Fruit fly (Drosophila melanogaster) whole organism, pupa: ENCODE results near the gene CG17327.

ENCODE experiments used
- CG10348 ChIP-seq: fragments of 200-800 bp; sonication (Bioruptor generic); IDR thresholded peaks from 2 replicates; pipeline ENCODE4 v1.3.6; 2022; ENCODE audit warnings: missing biosample characterization, missing genetic modification characterization
- CG12605 ChIP-seq: fragments of 200-800 bp; sonication (Bioruptor generic); IDR thresholded peaks from 2 replicates; pipeline ENCODE4 v1.3.6; 2022; ENCODE audit warnings: missing biosample characterization, missing genetic modification characterization
- CG13204 ChIP-seq: fragments of 200-800 bp; sonication (Bioruptor generic); optimal IDR thresholded peaks from 2 replicates; lab custom pipeline; 2018; ENCODE audit warnings: missing biosample characterization, mild to moderate bottlenecking, missing genetic modification characterization, moderate library complexity
- CG14655 ChIP-seq: fragments of 200-800 bp; sonication (Bioruptor generic); optimal IDR thresholded peaks from 3 replicates; lab custom pipeline; 2017; ENCODE audit warnings: mild to moderate bottlenecking, missing biosample characterization, missing genetic modification reagents, missing genetic modification characterization
- CG15710 ChIP-seq: fragments of 200-800 bp; sonication (Bioruptor generic); optimal IDR thresholded peaks from 2 replicates; lab custom pipeline; 2018; ENCODE audit warnings: missing biosample characterization, mild to moderate bottlenecking, missing genetic modification characterization, moderate library complexity
- CG17806 ChIP-seq: fragments of 200-800 bp; sonication (Bioruptor generic); optimal IDR thresholded peaks from 2 replicates; lab custom pipeline; 2018; ENCODE audit warnings: missing biosample characterization, mild to moderate bottlenecking, missing genetic modification characterization, moderate library complexity
- CG32121 ChIP-seq: fragments of 200-800 bp; sonication (Bioruptor generic); IDR thresholded peaks from 2 replicates; pipeline ENCODE4 v1.3.6; 2022; ENCODE audit warnings: missing biosample characterization, missing genetic modification characterization
- CG34367 ChIP-seq: fragments of 200-800 bp; sonication (Bioruptor generic); optimal IDR thresholded peaks from 2 replicates; lab custom pipeline; 2018; ENCODE audit warnings: missing biosample characterization, mild to moderate bottlenecking, missing genetic modification characterization
- CG4496 ChIP-seq: fragments of 200-800 bp; sonication (Bioruptor generic); IDR thresholded peaks from 3 replicates; pipeline ENCODE4 v1.3.6; 2022; ENCODE audit warnings: missing biosample characterization, missing genetic modification characterization
- CG8159 ChIP-seq: fragments of 200-800 bp; sonication (Bioruptor generic); optimal IDR thresholded peaks from 3 replicates; lab custom pipeline; 2018; ENCODE audit warnings: missing biosample characterization, mild to moderate bottlenecking, missing genetic modification characterization, moderate library complexity
- CG8301 ChIP-seq: fragments of 200-800 bp; sonication (Bioruptor generic); optimal IDR thresholded peaks from 2 replicates; lab custom pipeline; 2018; ENCODE audit warnings: missing biosample characterization, mild to moderate bottlenecking, missing genetic modification characterization
- CG9948 ChIP-seq: fragments of 200-800 bp; sonication (Bioruptor generic); optimal IDR thresholded peaks from 2 replicates; lab custom pipeline; 2018; ENCODE audit warnings: missing biosample characterization, mild to moderate bottlenecking, missing genetic modification characterization, moderate library complexity
- D1 ChIP-seq: fragments of 200-800 bp; sonication (Bioruptor generic); optimal IDR thresholded peaks from 2 replicates; lab custom pipeline; 2018; ENCODE audit warnings: missing biosample characterization, mild to moderate bottlenecking, missing genetic modification characterization, moderate library complexity
- EcR ChIP-seq: fragments of 200-800 bp; sonication (Bioruptor generic); optimal IDR thresholded peaks from 3 replicates; lab custom pipeline; 2019; ENCODE audit warnings: missing biosample characterization, missing genetic modification characterization, mild to moderate bottlenecking, moderate library complexity, missing genetic modification reagents
- Ets98B ChIP-seq: fragments of 200-800 bp; sonication (Bioruptor generic); IDR thresholded peaks from 2 replicates; pipeline ENCODE4 v1.3.6; 2022; ENCODE audit warnings: missing biosample characterization, missing genetic modification characterization
- Pif1A ChIP-seq: fragments of 200-800 bp; sonication (Bioruptor generic); optimal IDR thresholded peaks from 3 replicates; lab custom pipeline; 2016; ENCODE audit warnings: missing biosample characterization, missing genetic modification characterization
- Pif1B ChIP-seq: fragments of 200-800 bp; sonication (Bioruptor generic); optimal IDR thresholded peaks from 3 replicates; lab custom pipeline; 2016; ENCODE audit warnings: missing biosample characterization, missing genetic modification characterization
- Snoo ChIP-seq: fragments of 200-800 bp; sonication (Bioruptor generic); optimal IDR thresholded peaks from 3 replicates; lab custom pipeline; 2017; ENCODE audit warnings: missing biosample characterization, mild to moderate bottlenecking, missing genetic modification characterization, inconsistent platforms
- fd96Ca ChIP-seq: fragments of 200-800 bp; sonication (Bioruptor generic); IDR thresholded peaks from 3 replicates; pipeline ENCODE4 v1.3.6; 2022; ENCODE audit warnings: missing biosample characterization, missing genetic modification characterization
- gl ChIP-seq: fragments of 200-800 bp; sonication (Bioruptor generic); optimal IDR thresholded peaks from 2 replicates; lab custom pipeline; 2018; ENCODE audit warnings: missing biosample characterization, mild to moderate bottlenecking, missing genetic modification characterization
- rn ChIP-seq: fragments of 200-800 bp; sonication (Bioruptor generic); IDR thresholded peaks from 2 replicates; pipeline ENCODE4 v1.3.6; 2022; ENCODE audit warnings: missing biosample characterization, missing genetic modification characterization

Gene CG17327

dm6 chr3R:12998234-12998591 lies 687 bp upstream of the CG17327 start:
- TF ChIP-seq CG17806 (tag; lab: Kevin White, UChicago) (no peak), CG15710 (tag; lab: Kevin White, UChicago) (no peak), CG9948 (no peak), CG34367 (tag; lab: Kevin White, UChicago) (no peak), CG10348 (GFP tag; lab: Robert Waterston, UW) (no peak), CG8159 (tag; lab: Kevin White, UChicago) (no peak), EcR (GFP tag; lab: Kevin White, UChicago) (no peak)

- TF ChIP-seq Ets98B (GFP tag; lab: Robert Waterston, UW) (no peak), CG9948 (no peak), gl (no peak), CG8301 (tag; lab: Kevin White, UChicago) (no peak), Snoo (tag; lab: Kevin White, UChicago) (no peak), CG12605 (GFP tag; lab: Robert Waterston, UW) (no peak), CG14655 (no peak), CG17806 (tag; lab: Kevin White, UChicago) (no peak)
Observed at dm6 chr3R:12995522-12995921, 2.0 kb downstream of the CG17327 start, which contains the start of gene CG7488. Gene CG7488 (plus strand): TSS chr3R:12995620.

DNA sequence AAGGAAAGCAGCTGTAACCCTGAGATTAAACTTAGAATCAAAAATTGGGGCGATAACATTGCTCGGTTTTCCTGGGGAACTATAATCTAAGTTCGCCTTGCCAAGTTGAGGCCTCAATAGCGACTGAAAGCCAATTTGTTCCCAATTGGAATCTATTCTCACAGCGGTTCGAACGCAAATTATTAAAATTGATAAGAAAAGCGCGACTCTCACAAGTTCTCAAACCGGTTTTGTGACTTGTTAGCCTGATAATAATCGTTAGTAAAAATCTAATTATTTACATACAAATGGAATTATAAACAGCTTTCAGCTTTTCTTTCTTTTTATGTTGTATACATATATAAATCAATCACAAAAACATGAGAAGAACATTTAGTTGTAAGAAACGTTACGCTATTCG lies 2.5 kb downstream of the CG17327 start, which contains the start of gene yellow-f2:
yellow-f2 (minus strand) TSS at position 101 of the 400 bp plus-strand sequence.
- no peak for TF ChIP-seq CG10348 (GFP tag; lab: Robert Waterston, UW)
- TF ChIP-seq rn (GFP tag; lab: Robert Waterston, UW), result no peak

DNA sequence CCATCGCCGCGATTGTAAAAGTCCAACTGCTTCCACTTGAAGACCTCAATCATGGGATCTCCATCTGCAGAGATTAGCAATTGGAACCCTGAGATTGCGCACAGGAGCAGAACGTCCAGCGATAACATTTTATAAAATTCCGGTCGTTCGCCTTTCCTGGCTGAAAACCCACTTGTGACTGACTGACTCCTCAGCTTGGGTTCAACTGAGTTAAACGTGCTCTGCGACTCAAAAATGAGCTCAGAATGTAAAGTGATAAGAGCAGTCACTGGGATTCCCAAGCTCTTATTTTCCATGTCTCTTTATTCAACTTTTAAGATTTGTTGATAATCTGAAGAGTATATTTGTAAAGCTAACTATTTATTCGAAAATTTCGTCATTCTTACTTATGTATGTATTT lies 4.5 kb downstream of the CG17327 start, which contains the start of gene yellow-f:
yellow-f (minus strand) TSS at position 184 of the 400 bp plus-strand sequence.
- TF ChIP-seq rn (GFP tag; lab: Robert Waterston, UW) (no peak), EcR (GFP tag; lab: Kevin White, UChicago) (peak; percentile 92)

DNA sequence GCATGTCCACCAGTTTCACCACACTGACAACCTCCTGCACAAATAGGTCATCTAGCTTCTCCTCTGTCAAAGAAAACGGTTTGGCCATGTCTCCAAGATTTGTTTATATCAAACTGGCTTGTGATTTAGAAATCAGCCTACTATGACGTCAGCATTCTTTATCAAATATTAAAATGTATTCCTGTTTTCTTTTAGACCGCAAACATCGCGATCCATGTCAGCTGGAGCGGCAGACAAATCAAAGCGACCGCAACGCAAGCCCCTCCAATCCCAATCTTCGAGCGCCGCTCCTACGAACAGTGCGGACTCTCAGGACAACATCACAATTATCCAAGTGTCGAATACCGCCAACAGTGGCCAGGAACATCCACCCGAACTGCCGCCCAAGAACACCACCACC lies 9.1 kb downstream of the CG17327 start, which contains the start of gene CG14383:
CG14383 (minus strand) TSS at position 101 of the 400 bp plus-strand sequence.
- TF ChIP-seq CG12605 (GFP tag; lab: Robert Waterston, UW), result no peak
- no peak for TF ChIP-seq EcR (GFP tag; lab: Kevin White, UChicago)
- TF ChIP-seq CG8301 (tag; lab: Kevin White, UChicago), result no peak
- no peak for TF ChIP-seq Ets98B (GFP tag; lab: Robert Waterston, UW)
- no peak for TF ChIP-seq rn (GFP tag; lab: Robert Waterston, UW)
- no peak for TF ChIP-seq CG10348 (GFP tag; lab: Robert Waterston, UW)
- no peak for TF ChIP-seq CG9948
- TF ChIP-seq gl, result no peak
- no peak for TF ChIP-seq Pif1B (GFP tag; lab: Kevin White, UChicago)
- no peak for TF ChIP-seq fd96Ca (GFP tag; lab: Robert Waterston, UW)
- TF ChIP-seq CG4496 (GFP tag; lab: Robert Waterston, UW), result no peak
- TF ChIP-seq D1, result no peak
- no peak for TF ChIP-seq CG17806 (tag; lab: Kevin White, UChicago)
- no peak for TF ChIP-seq Snoo (tag; lab: Kevin White, UChicago)

DNA sequence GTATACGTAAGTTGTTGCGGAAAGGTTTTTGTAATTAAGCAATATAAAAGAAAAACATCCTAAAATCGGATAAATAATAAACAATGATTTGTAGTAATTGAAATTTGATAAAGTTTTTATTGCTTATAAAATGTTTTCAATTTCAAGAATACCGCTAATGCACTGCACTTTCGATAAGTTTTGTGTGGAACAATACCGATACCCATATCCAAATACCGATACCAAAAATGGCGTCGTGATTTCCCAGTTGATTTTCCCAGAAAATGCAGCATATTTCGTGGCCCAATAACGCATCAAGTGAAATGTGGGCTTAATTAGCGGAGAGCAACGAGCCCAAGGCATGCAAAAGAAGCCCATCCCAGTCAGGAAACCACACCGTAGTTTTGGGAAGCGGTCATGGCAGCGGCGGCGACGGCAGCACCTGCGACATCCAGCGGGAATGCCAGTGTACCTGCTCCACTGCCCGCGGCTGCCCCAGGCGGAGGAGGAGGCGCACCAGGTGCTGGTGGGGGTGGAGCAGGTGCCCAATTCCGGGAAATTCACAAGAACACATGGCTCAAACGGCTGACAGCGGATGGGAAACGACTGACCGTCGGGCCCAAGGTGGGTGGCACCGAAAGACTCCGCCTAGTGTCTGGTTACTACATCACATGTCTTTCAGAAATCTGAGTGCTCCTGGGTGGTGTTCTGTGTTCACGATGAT lies 11.5 kb downstream of the CG17327 start, which contains the start of gene CG31342:
CG31342 (plus strand) TSS at position 214 of the 703 bp plus-strand sequence.
- TF ChIP-seq fd96Ca (GFP tag; lab: Robert Waterston, UW), result no peak
- TF ChIP-seq D1, result no peak
- peak; percentile 38 for TF ChIP-seq CG9948
- no peak for TF ChIP-seq EcR (GFP tag; lab: Kevin White, UChicago)
- TF ChIP-seq Snoo (tag; lab: Kevin White, UChicago), result peak; percentile 6
- TF ChIP-seq CG32121 (GFP tag; lab: Robert Waterston, UW), result peak; percentile 27; the same call in 1 of the 2 replicates
- no peak for TF ChIP-seq CG12605 (GFP tag; lab: Robert Waterston, UW)
- no peak for TF ChIP-seq CG13204 (GFP tag; lab: Kevin White, UChicago)
- TF ChIP-seq CG14655, result no peak
- TF ChIP-seq Pif1A, result no peak
- TF ChIP-seq Ets98B (GFP tag; lab: Robert Waterston, UW), result no peak; the same call in 1 of the 2 replicates
- TF ChIP-seq CG34367 (tag; lab: Kevin White, UChicago), result no peak
- no peak for TF ChIP-seq CG10348 (GFP tag; lab: Robert Waterston, UW)
- TF ChIP-seq gl, result no peak
- no peak for TF ChIP-seq CG8159 (tag; lab: Kevin White, UChicago)
- no peak for TF ChIP-seq Pif1B (GFP tag; lab: Kevin White, UChicago)
- TF ChIP-seq CG15710 (tag; lab: Kevin White, UChicago), result peak; percentile 34
- no peak for TF ChIP-seq rn (GFP tag; lab: Robert Waterston, UW)
- no peak for TF ChIP-seq CG8301 (tag; lab: Kevin White, UChicago)
- peak; percentile 27 for TF ChIP-seq CG17806 (tag; lab: Kevin White, UChicago)
- TF ChIP-seq CG4496 (GFP tag; lab: Robert Waterston, UW), result no peak
